Fruit fly (Drosophila melanogaster) whole organism, embryonic: ENCODE results near the gene mRpL14.

ENCODE experiments used
- ATbp ChIP-seq: fragments of 200-800 bp; sonication (Bioruptor generic); optimal IDR thresholded peaks from 2 replicates; lab custom pipeline; 2017; ENCODE audit warnings: missing biosample characterization, mild to moderate bottlenecking, missing genetic modification characterization, missing genetic modification reagents
- Antp ChIP-seq: fragments of 200-800 bp; sonication (Bioruptor generic); optimal IDR thresholded peaks from 3 replicates; lab custom pipeline; 2016; ENCODE audit warnings: missing biosample characterization, missing genetic modification characterization
- B-H1 ChIP-seq: fragments of 200-800 bp; sonication (Bioruptor generic); IDR thresholded peaks from 3 replicates; pipeline ENCODE4 v1.3.6; 2022; ENCODE audit warnings: missing biosample characterization, missing genetic modification characterization
- CG11696 ChIP-seq: fragments of 200-800 bp; sonication (Bioruptor generic); IDR thresholded peaks from 2 replicates; pipeline ENCODE4 v1.3.6; 2022; ENCODE audit warnings: missing biosample characterization, missing genetic modification characterization
- CG12391 ChIP-seq: fragments of 200-800 bp; sonication (Bioruptor generic); optimal IDR thresholded peaks from 3 replicates; lab custom pipeline; 2018; ENCODE audit warnings: missing biosample characterization, mild to moderate bottlenecking, missing genetic modification characterization, moderate library complexity
- CG13424 ChIP-seq: fragments of 200-800 bp; sonication (Bioruptor generic); optimal IDR thresholded peaks from 2 replicates; lab custom pipeline; 2019; ENCODE audit warnings: missing biosample characterization, mild to moderate bottlenecking, missing genetic modification characterization, moderate library complexity
- CG1603 ChIP-seq: fragments of 200-800 bp; sonication (Bioruptor generic); optimal IDR thresholded peaks from 2 replicates; lab custom pipeline; 2019; ENCODE audit warnings: missing biosample characterization, mild to moderate bottlenecking, missing genetic modification characterization, moderate library complexity
- CG17359 ChIP-seq: fragments of 200-800 bp; sonication (Bioruptor generic); optimal IDR thresholded peaks from 3 replicates; lab custom pipeline; 2018; ENCODE audit warnings: missing biosample characterization, mild to moderate bottlenecking, missing genetic modification characterization, moderate library complexity
- CG17802 ChIP-seq: fragments of 200-800 bp; sonication (Bioruptor generic); optimal IDR thresholded peaks from 2 replicates; lab custom pipeline; 2018; ENCODE audit warnings: missing biosample characterization, mild to moderate bottlenecking, missing genetic modification characterization, moderate library complexity
- CG18262 ChIP-seq: fragments of 200-800 bp; optimal IDR thresholded peaks from 3 replicates; lab custom pipeline; 2019; ENCODE audit warnings: missing biosample characterization, mild to moderate bottlenecking, missing genetic modification characterization, moderate library complexity
- CG2120 ChIP-seq: fragments of 200-800 bp; sonication (Bioruptor generic); optimal IDR thresholded peaks from 3 replicates; lab custom pipeline; 2016; ENCODE audit warnings: missing biosample characterization, missing genetic modification characterization
- CG3065 ChIP-seq: fragments of 200-800 bp; sonication (Bioruptor generic); optimal IDR thresholded peaks from 2 replicates; lab custom pipeline; 2016; ENCODE audit warnings: missing biosample characterization, missing genetic modification characterization
- CG4328 ChIP-seq: fragments of 200-800 bp; sonication (Bioruptor generic); optimal IDR thresholded peaks from 3 replicates; lab custom pipeline; 2017; ENCODE audit warnings: missing biosample characterization, missing genetic modification reagents, missing genetic modification characterization
- CG5180 ChIP-seq: fragments of 200-800 bp; sonication (Bioruptor generic); optimal IDR thresholded peaks from 3 replicates; lab custom pipeline; 2017; ENCODE audit warnings: missing biosample characterization, missing genetic modification characterization, mild to moderate bottlenecking, moderate library complexity, missing genetic modification reagents
- CG5953 ChIP-seq: fragments of 200-800 bp; sonication (Bioruptor generic); IDR thresholded peaks from 2 replicates; pipeline ENCODE4 v1.3.6; 2022; ENCODE audit warnings: missing biosample characterization, missing genetic modification characterization
- CG6254 ChIP-seq: fragments of 200-800 bp; sonication (Bioruptor generic); optimal IDR thresholded peaks from 3 replicates; lab custom pipeline; 2017; ENCODE audit warnings: mild to moderate bottlenecking, missing biosample characterization, missing genetic modification reagents, missing genetic modification characterization
- CG6854 ChIP-seq: fragments of 200-800 bp; sonication (Bioruptor generic); optimal IDR thresholded peaks from 3 replicates; lab custom pipeline; 2017; ENCODE audit warnings: missing biosample characterization, mild to moderate bottlenecking, missing genetic modification characterization
- CG7786 ChIP-seq: fragments of 200-800 bp; sonication (Bioruptor generic); optimal IDR thresholded peaks from 2 replicates; lab custom pipeline; 2016; ENCODE audit warnings: missing biosample characterization, missing genetic modification characterization
- CG7963 ChIP-seq: fragments of 200-800 bp; sonication (Bioruptor generic); IDR thresholded peaks from 3 replicates; pipeline ENCODE4 v1.3.6; 2022; ENCODE audit warnings: missing biosample characterization, missing genetic modification characterization; ENCODE audit not compliant: partially characterized antibody
- CoRest ChIP-seq: fragments of 200-800 bp; sonication (Bioruptor generic); optimal IDR thresholded peaks from 3 replicates; lab custom pipeline; 2018; ENCODE audit warnings: missing biosample characterization, mild to moderate bottlenecking, missing genetic modification characterization, moderate library complexity
- Dek ChIP-seq: fragments of 200-800 bp; sonication (Bioruptor generic); optimal IDR thresholded peaks from 3 replicates; lab custom pipeline; 2019; ENCODE audit warnings: missing biosample characterization, mild to moderate bottlenecking, missing genetic modification characterization, moderate library complexity
- Fer1 ChIP-seq: fragments of 200-800 bp; sonication (Bioruptor generic); optimal IDR thresholded peaks from 2 replicates; lab custom pipeline; 2017; ENCODE audit warnings: missing biosample characterization, mild to moderate bottlenecking, missing genetic modification characterization
- HLHmδ ChIP-seq: fragments of 200-800 bp; sonication (Bioruptor generic); optimal IDR thresholded peaks from 2 replicates; lab custom pipeline; 2018; ENCODE audit warnings: missing biosample characterization, mild to moderate bottlenecking, missing genetic modification characterization, moderate library complexity
- Hr3 ChIP-seq: fragments of 200-800 bp; sonication (Bioruptor generic); optimal IDR thresholded peaks from 3 replicates; lab custom pipeline; 2016; ENCODE audit warnings: missing biosample characterization, missing genetic modification characterization
- Kr ChIP-seq: fragments of 200-800 bp; sonication (Bioruptor generic); optimal IDR thresholded peaks from 2 replicates; lab custom pipeline; 2017; ENCODE audit warnings: missing biosample characterization, mild to moderate bottlenecking, missing genetic modification characterization
- Mes4 ChIP-seq: fragments of 200-800 bp; sonication (Bioruptor generic); optimal IDR thresholded peaks from 2 replicates; lab custom pipeline; 2016; ENCODE audit warnings: missing biosample characterization, missing genetic modification characterization
- Neu2 ChIP-seq: fragments of 200-800 bp; sonication (Bioruptor generic); optimal IDR thresholded peaks from 3 replicates; lab custom pipeline; 2016; ENCODE audit warnings: missing biosample characterization, missing genetic modification characterization, borderline replicate concordance
- NfI ChIP-seq: fragments of 200-800 bp; sonication (Bioruptor generic); optimal IDR thresholded peaks from 3 replicates; lab custom pipeline; 2018; ENCODE audit warnings: missing biosample characterization, mild to moderate bottlenecking, missing genetic modification characterization, moderate library complexity
- Ravus ChIP-seq: fragments of 200-800 bp; sonication (Bioruptor generic); IDR thresholded peaks from 2 replicates; pipeline ENCODE4 v1.3.6; 2022; ENCODE audit warnings: missing biosample characterization, missing genetic modification characterization
- Rx ChIP-seq: fragments of 200-800 bp; sonication (Bioruptor generic); IDR thresholded peaks from 2 replicates; pipeline ENCODE4 v1.3.6; 2022; ENCODE audit warnings: missing biosample characterization, missing genetic modification characterization
- Xbp1 ChIP-seq: fragments of 200-800 bp; sonication (Bioruptor generic); optimal IDR thresholded peaks from 3 replicates; lab custom pipeline; 2016; ENCODE audit warnings: missing biosample characterization, mild to moderate bottlenecking, missing genetic modification characterization
- al ChIP-seq: fragments of 200-800 bp; sonication (Bioruptor generic); IDR thresholded peaks from 2 replicates; pipeline ENCODE4 v1.3.6; 2022; ENCODE audit warnings: missing biosample characterization, missing genetic modification characterization
- br ChIP-seq: fragments of >200 bp; optimal IDR thresholded peaks from 2 replicates; lab custom pipeline; 2017
- dpn ChIP-seq, 2 experiments: fragments of 200-800 bp; sonication (Bioruptor generic); optimal IDR thresholded peaks; 3 replicates each; lab custom pipeline; 2016; ENCODE audit warnings: missing biosample characterization in 2 of 2, missing genetic modification characterization in 2 of 2
- ftz-f1 ChIP-seq: fragments of 200-800 bp; sonication (Bioruptor generic); optimal IDR thresholded peaks from 2 replicates; lab custom pipeline; 2016; ENCODE audit warnings: missing biosample characterization, missing genetic modification characterization
- gfzf ChIP-seq: fragments of 200-800 bp; sonication (Bioruptor generic); optimal IDR thresholded peaks from 2 replicates; lab custom pipeline; 2016; ENCODE audit warnings: missing biosample characterization, mild to moderate bottlenecking, missing genetic modification characterization, moderate library complexity
- ham ChIP-seq: fragments of 200-800 bp; sonication (Bioruptor generic); IDR thresholded peaks from 2 replicates; pipeline ENCODE4 v1.3.6; 2022; ENCODE audit warnings: missing biosample characterization, missing genetic modification characterization
- inv ChIP-seq: fragments of 200-800 bp; sonication (Bioruptor generic); IDR thresholded peaks from 2 replicates; pipeline ENCODE4 v1.3.6; 2022; ENCODE audit warnings: missing biosample characterization, missing genetic modification characterization; ENCODE audit not compliant: partially characterized antibody
- kah ChIP-seq: fragments of 200-800 bp; sonication (Bioruptor generic); optimal IDR thresholded peaks from 2 replicates; lab custom pipeline; 2018; ENCODE audit warnings: missing biosample characterization, mild to moderate bottlenecking, missing genetic modification characterization
- lbe ChIP-seq: fragments of 200-800 bp; sonication (Bioruptor generic); optimal IDR thresholded peaks from 2 replicates; lab custom pipeline; 2016; ENCODE audit warnings: missing biosample characterization, mild to moderate bottlenecking, missing genetic modification characterization
- lov ChIP-seq, 2 experiments: fragments of 200-800 bp in 1 of 2; fragments of >200 bp in 1 of 2; sonication (Bioruptor generic) in 1 of 2; IDR thresholded peaks in 1 of 2; optimal IDR thresholded peaks in 1 of 2; 2 replicates in 1 of 2; 3 replicates in 1 of 2; pipeline versions ENCODE4 v1.3.6 to Lab custom; 2017 to 2022; ENCODE audit warnings: missing biosample characterization in 1 of 2, missing genetic modification characterization in 1 of 2
- maf-S ChIP-seq: fragments of 200-800 bp; sonication (Bioruptor generic); optimal IDR thresholded peaks from 2 replicates; lab custom pipeline; 2016; ENCODE audit warnings: missing biosample characterization, missing genetic modification characterization
- ranshi ChIP-seq: fragments of 200-800 bp; sonication (Bioruptor generic); IDR thresholded peaks from 2 replicates; pipeline ENCODE4 v1.3.6; 2022; ENCODE audit warnings: missing biosample characterization, missing genetic modification characterization
- salm ChIP-seq: fragments of 200-800 bp; sonication (Bioruptor generic); optimal IDR thresholded peaks from 2 replicates; lab custom pipeline; 2018; ENCODE audit warnings: missing biosample characterization, mild to moderate bottlenecking, missing genetic modification characterization
- sens ChIP-seq: fragments of 200-800 bp; sonication (Bioruptor generic); peaks from one replicate; lab custom pipeline; 2016; ENCODE audit warnings: missing biosample characterization, missing genetic modification characterization
- ssp ChIP-seq: fragments of 200-800 bp; sonication (Bioruptor generic); IDR thresholded peaks from 2 replicates; pipeline ENCODE4 v1.3.6; 2022; ENCODE audit warnings: missing biosample characterization, missing genetic modification characterization
- tgo ChIP-seq: fragments of 200-800 bp; sonication (Bioruptor generic); IDR thresholded peaks from 3 replicates; pipeline ENCODE4 v1.3.6; 2022; ENCODE audit warnings: missing biosample characterization, missing genetic modification characterization
- tup ChIP-seq: fragments of 200-800 bp; sonication (Bioruptor generic); optimal IDR thresholded peaks from 2 replicates; lab custom pipeline; 2016; ENCODE audit warnings: missing biosample characterization, mild to moderate bottlenecking, missing genetic modification characterization, moderate library complexity
- yki ChIP-seq: fragments of >200 bp; optimal IDR thresholded peaks from 3 replicates; lab custom pipeline; 2018
- zen ChIP-seq: fragments of 200-800 bp; sonication (Bioruptor generic); optimal IDR thresholded peaks from 3 replicates; lab custom pipeline; 2018; ENCODE audit warnings: missing biosample characterization, mild to moderate bottlenecking, missing genetic modification characterization, moderate library complexity
- zen2 ChIP-seq: fragments of 200-800 bp; sonication (Bioruptor generic); IDR thresholded peaks from 3 replicates; pipeline ENCODE4 v1.3.6; 2022; ENCODE audit warnings: missing biosample characterization, missing genetic modification characterization; ENCODE audit not compliant: partially characterized antibody

The mRpL14 gene

DNA sequence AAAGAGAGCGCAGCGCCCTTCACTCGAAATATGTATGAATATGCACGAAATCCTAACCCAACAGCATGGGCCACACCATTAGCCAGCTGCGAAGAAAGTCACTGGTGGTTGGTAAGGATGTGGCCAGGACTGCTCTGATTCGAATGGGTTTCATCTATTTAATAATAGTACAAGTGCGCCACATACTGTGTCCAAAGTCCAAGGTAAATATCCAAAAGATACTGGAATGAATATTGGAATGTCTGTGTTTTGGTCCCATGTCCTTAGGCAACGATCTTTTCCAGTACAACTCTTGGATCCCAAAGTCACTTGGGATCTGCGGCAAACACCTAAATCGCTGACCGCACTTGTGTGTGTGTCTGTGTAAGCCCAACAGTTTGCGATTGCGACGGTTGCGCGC, 38.1 kb downstream of the mRpL14 start (continued):
- TF ChIP-seq CG6854 (GFP tag; lab: Kevin White, UChicago) (no peak), yki (lab: Kevin White, UChicago) (no peak), CG5953 (GFP tag; lab: Robert Waterston, UW) (no peak; the same call in 1 of the 2 replicates), CG7963 (no peak), kah (GFP tag; lab: Kevin White, UChicago) (no peak), tup (GFP tag; lab: Kevin White, UChicago) (no peak), Dek (tag; lab: Kevin White, UChicago) (peak; percentile 61), CG13424 (peak; percentile 52), CG12391 (tag; lab: Kevin White, UChicago) (peak; percentile 49), Mes4 (GFP tag; lab: Kevin White, UChicago) (peak; percentile 36), Neu2 (GFP tag; lab: Kevin White, UChicago) (no peak), Ravus (GFP tag; lab: Robert Waterston, UW) (no peak; the same call in 1 of the 2 replicates), zen (peak; percentile 33), CG6254 (GFP tag; lab: Kevin White, UChicago) (no peak), ranshi (GFP tag; lab: Robert Waterston, UW) (peak; percentile 51; the same call in 1 of the 2 replicates), sens (peak; percentile 91), Fer1 (GFP tag; lab: Kevin White, UChicago) (peak; percentile 59), lbe (GFP tag; lab: Kevin White, UChicago) (peak; percentile 37), inv (GFP tag; lab: Robert Waterston, UW) (no peak), B-H1 (peak; percentile 51; the same call in 2 of the 3 replicates), maf-S (GFP tag; lab: Kevin White, UChicago) (no peak), CG7786 (GFP tag; lab: Kevin White, UChicago) (peak; percentile 37), CG4328 (GFP tag; lab: Kevin White, UChicago) (no peak), gfzf (no peak), tgo (peak; percentile 73), zen2 (GFP tag; lab: Robert Waterston, UW) (no peak), dpn (GFP tag; optimal IDR thresholded peaks at IDR 0.05; lab: Kevin White, UChicago) (peak; percentile 47 to 73), CoRest (tag; lab: Kevin White, UChicago) (peak; percentile 60), HLHmδ (GFP tag; lab: Kevin White, UChicago) (no peak), CG5180 (GFP tag; lab: Kevin White, UChicago) (peak; percentile 50), salm (tag; lab: Kevin White, UChicago) (peak; percentile 24), lov (optimal IDR thresholded peaks at IDR 0.05; lab: Kevin White, UChicago) (no peak), lov (GFP tag; IDR thresholded peaks at IDR 0.05; lab: Robert Waterston, UW) (no peak), br (no peak), CG3065 (GFP tag; lab: Kevin White, UChicago) (no peak), ssp (peak; percentile 18; the same call in 1 of the 2 replicates), Antp (GFP tag; lab: Kevin White, UChicago) (peak; percentile 59), CG18262 (tag; lab: Kevin White, UChicago) (peak; percentile 59), CG17802 (tag; lab: Kevin White, UChicago) (peak; percentile 10), Xbp1 (GFP tag; lab: Kevin White, UChicago) (peak; percentile 59), Kr (GFP tag; lab: Kevin White, UChicago) (no peak), CG17359 (tag; lab: Kevin White, UChicago) (peak; percentile 70), Hr3 (GFP tag; lab: Kevin White, UChicago) (peak; percentile 36), CG11696 (GFP tag; lab: Robert Waterston, UW) (peak; percentile 90), ham (GFP tag; lab: Robert Waterston, UW) (no peak), ATbp (peak; percentile 43), Rx (peak; percentile 55), CG2120 (GFP tag; lab: Kevin White, UChicago) (peak; percentile 45), al (GFP tag; lab: Robert Waterston, UW) (no peak), CG1603 (tag; lab: Kevin White, UChicago) (peak; percentile 79), ftz-f1 (no peak), NfI (GFP tag; lab: Kevin White, UChicago) (peak; percentile 63)
